Fruit fly (Drosophila melanogaster) whole organism, embryonic: ENCODE results near the gene CG31204.

Experiments used
- Atf3 ChIP-seq: fragments of 200-800 bp; sonication (Bioruptor generic); optimal IDR thresholded peaks from 3 replicates; lab custom pipeline; 2016; ENCODE audit warnings: missing biosample characterization, missing genetic modification characterization
- CG11247 ChIP-seq: fragments of 200-800 bp; sonication (Bioruptor generic); IDR thresholded peaks from 2 replicates; pipeline ENCODE4 v1.3.6; 2022; ENCODE audit warnings: missing biosample characterization, missing genetic modification characterization
- CG11456 ChIP-seq: fragments of 200-800 bp; sonication (Bioruptor generic); IDR thresholded peaks from 3 replicates; pipeline ENCODE4 v1.3.6; 2022; ENCODE audit warnings: missing biosample characterization, missing genetic modification characterization
- CG12071 ChIP-seq: fragments of 200-800 bp; sonication (Bioruptor generic); optimal IDR thresholded peaks from 3 replicates; lab custom pipeline; 2018; ENCODE audit warnings: missing biosample characterization, mild to moderate bottlenecking, missing genetic modification characterization
- CG12659 ChIP-seq: fragments of 200-800 bp; sonication (Bioruptor generic); optimal IDR thresholded peaks from 3 replicates; lab custom pipeline; 2017; ENCODE audit warnings: mild to moderate bottlenecking, missing biosample characterization, missing genetic modification reagents, missing genetic modification characterization
- CG12744 ChIP-seq: fragments of 200-800 bp; sonication (Bioruptor generic); optimal IDR thresholded peaks from 2 replicates; lab custom pipeline; 2016; ENCODE audit warnings: missing biosample characterization, missing genetic modification characterization
- CG15269 ChIP-seq: fragments of 200-800 bp; sonication (Bioruptor generic); optimal IDR thresholded peaks from 2 replicates; lab custom pipeline; 2018; ENCODE audit warnings: missing biosample characterization, mild to moderate bottlenecking, missing genetic modification characterization, moderate library complexity
- CG17361 ChIP-seq: fragments of 200-800 bp; sonication (Bioruptor generic); IDR thresholded peaks from 3 replicates; pipeline ENCODE4 v1.3.6; 2022; ENCODE audit warnings: missing biosample characterization, missing genetic modification characterization
- CG17385 ChIP-seq: fragments of 200-800 bp; sonication (Bioruptor generic); optimal IDR thresholded peaks from 3 replicates; lab custom pipeline; 2018; ENCODE audit warnings: missing biosample characterization, mild to moderate bottlenecking, missing genetic modification characterization
- CG2202 ChIP-seq: fragments of 200-800 bp; sonication (Bioruptor generic); optimal IDR thresholded peaks from 2 replicates; lab custom pipeline; 2018; ENCODE audit warnings: missing biosample characterization, mild to moderate bottlenecking, missing genetic modification characterization
- CG32767 ChIP-seq: fragments of 200-800 bp; sonication (Bioruptor generic); IDR thresholded peaks from 2 replicates; pipeline ENCODE4 v1.3.6; 2022; ENCODE audit warnings: missing biosample characterization, missing genetic modification characterization
- CG34224 ChIP-seq: fragments of 200-800 bp; sonication (Bioruptor generic); IDR thresholded peaks from 3 replicates; pipeline ENCODE4 v1.3.6; 2022; ENCODE audit warnings: missing biosample characterization, missing genetic modification characterization; ENCODE audit not compliant: partially characterized antibody
- CG5180 ChIP-seq: fragments of 200-800 bp; sonication (Bioruptor generic); optimal IDR thresholded peaks from 3 replicates; lab custom pipeline; 2017; ENCODE audit warnings: missing biosample characterization, missing genetic modification characterization, mild to moderate bottlenecking, moderate library complexity, missing genetic modification reagents
- CG6654 ChIP-seq: fragments of 200-800 bp; sonication (Bioruptor generic); optimal IDR thresholded peaks from 2 replicates; lab custom pipeline; 2017; ENCODE audit warnings: missing biosample characterization, mild to moderate bottlenecking, missing genetic modification characterization
- CG8290 ChIP-seq, 3 experiments: fragments of 200-800 bp; sonication (Bioruptor generic); optimal IDR thresholded peaks; 2 replicates each; lab custom pipeline; 2016 to 2019; ENCODE audit warnings: missing biosample characterization in 3 of 3, missing genetic modification characterization in 3 of 3, mild to moderate bottlenecking in 2 of 3, moderate library complexity in 1 of 3
- Chrac-16 ChIP-seq: fragments of 200-800 bp; sonication (Bioruptor generic); optimal IDR thresholded peaks from 3 replicates; lab custom pipeline; 2016; ENCODE audit warnings: missing biosample characterization, missing genetic modification characterization
- D19B ChIP-seq: fragments of 200-800 bp; sonication (Bioruptor generic); optimal IDR thresholded peaks from 2 replicates; lab custom pipeline; 2017; ENCODE audit warnings: missing biosample characterization, mild to moderate bottlenecking, missing genetic modification characterization
- Drgx ChIP-seq: fragments of 200-800 bp; sonication (Bioruptor generic); IDR thresholded peaks from 2 replicates; pipeline ENCODE4 v1.3.6; 2022; ENCODE audit warnings: missing biosample characterization, missing genetic modification characterization
- Eip74EF ChIP-seq, 2 experiments: fragments of 200-800 bp in 1 of 2; fragments of >200 bp in 1 of 2; sonication (Bioruptor generic) in 1 of 2; optimal IDR thresholded peaks; 2 replicates each; lab custom pipeline; 2017 to 2019; ENCODE audit warnings: missing biosample characterization in 2 of 2, missing genetic modification characterization in 2 of 2, mild to moderate bottlenecking in 1 of 2, moderate library complexity in 1 of 2
- Ets65A ChIP-seq: fragments of 200-800 bp; sonication (Bioruptor generic); peaks from one replicate; lab custom pipeline; 2016; ENCODE audit warnings: missing biosample characterization, missing genetic modification characterization
- HHEX ChIP-seq: fragments of 200-800 bp; sonication (Bioruptor generic); optimal IDR thresholded peaks from 3 replicates; lab custom pipeline; 2017; ENCODE audit warnings: missing biosample characterization, mild to moderate bottlenecking, missing genetic modification characterization, missing genetic modification reagents
- Jarid2 ChIP-seq: fragments of 200-800 bp; sonication (Bioruptor generic); optimal IDR thresholded peaks from 3 replicates; lab custom pipeline; 2017; ENCODE audit warnings: mild to moderate bottlenecking, missing biosample characterization, missing genetic modification reagents, missing genetic modification characterization
- NC2β ChIP-seq: fragments of 200-800 bp; sonication (Bioruptor generic); optimal IDR thresholded peaks from 2 replicates; lab custom pipeline; 2016; ENCODE audit warnings: missing biosample characterization, missing genetic modification characterization
- PHDP ChIP-seq: fragments of 200-800 bp; sonication (Bioruptor generic); optimal IDR thresholded peaks from 3 replicates; lab custom pipeline; 2018; ENCODE audit warnings: missing biosample characterization, mild to moderate bottlenecking, missing genetic modification characterization, moderate library complexity
- Spps ChIP-seq: fragments of 200-800 bp; sonication (Bioruptor generic); optimal IDR thresholded peaks from 2 replicates; lab custom pipeline; 2018; ENCODE audit warnings: missing biosample characterization, mild to moderate bottlenecking, missing genetic modification characterization
- YL-1 ChIP-seq: fragments of 200-800 bp; sonication (Bioruptor generic); optimal IDR thresholded peaks from 3 replicates; lab custom pipeline; 2017; ENCODE audit warnings: missing biosample characterization, mild to moderate bottlenecking, missing genetic modification characterization
- ab ChIP-seq: fragments of 200-800 bp; sonication (Bioruptor generic); optimal IDR thresholded peaks from 2 replicates; lab custom pipeline; 2016; ENCODE audit warnings: missing biosample characterization, missing genetic modification characterization
- ac ChIP-seq: fragments of 200-800 bp; sonication (Bioruptor generic); optimal IDR thresholded peaks from 3 replicates; lab custom pipeline; 2017; ENCODE audit warnings: missing biosample characterization, mild to moderate bottlenecking, missing genetic modification characterization
- ara ChIP-seq: fragments of 200-800 bp; sonication (Bioruptor generic); IDR thresholded peaks from 2 replicates; pipeline ENCODE4 v1.3.6; 2022; ENCODE audit warnings: missing biosample characterization, missing genetic modification characterization
- bab2 ChIP-seq: fragments of 200-800 bp; sonication (Bioruptor generic); optimal IDR thresholded peaks from 2 replicates; lab custom pipeline; 2016; ENCODE audit warnings: missing biosample characterization, missing genetic modification characterization
- bcd ChIP-seq: fragments of 200-800 bp; sonication (Bioruptor generic); optimal IDR thresholded peaks from 2 replicates; lab custom pipeline; 2017; ENCODE audit warnings: missing biosample characterization, mild to moderate bottlenecking, missing genetic modification characterization
- bsh ChIP-seq, 2 experiments: fragments of 200-800 bp; sonication (Bioruptor generic); optimal IDR thresholded peaks; 2 replicates each; lab custom pipeline; 2017 to 2018; ENCODE audit warnings: mild to moderate bottlenecking in 2 of 2, missing biosample characterization in 2 of 2, missing genetic modification characterization in 2 of 2, moderate library complexity in 1 of 2
- btn ChIP-seq: fragments of 200-800 bp; sonication (Bioruptor generic); optimal IDR thresholded peaks from 2 replicates; lab custom pipeline; 2016; ENCODE audit warnings: missing biosample characterization, missing genetic modification characterization
- cg ChIP-seq: fragments of 200-800 bp; sonication (Bioruptor generic); optimal IDR thresholded peaks from 3 replicates; lab custom pipeline; 2019; ENCODE audit warnings: missing biosample characterization, mild to moderate bottlenecking, missing genetic modification characterization, moderate library complexity
- chn ChIP-seq: fragments of 200-800 bp; sonication (Bioruptor generic); optimal IDR thresholded peaks from 2 replicates; lab custom pipeline; 2016; ENCODE audit warnings: missing biosample characterization, missing genetic modification characterization
- crp ChIP-seq, 2 experiments: fragments of 200-800 bp; sonication (Bioruptor generic); optimal IDR thresholded peaks; 2 replicates in 1 of 2; 3 replicates in 1 of 2; lab custom pipeline; 2017; ENCODE audit warnings: missing biosample characterization in 2 of 2, missing genetic modification characterization in 2 of 2, mild to moderate bottlenecking in 1 of 2, moderate library complexity in 1 of 2
- ems ChIP-seq: fragments of 200-800 bp; sonication (Bioruptor generic); optimal IDR thresholded peaks from 3 replicates; lab custom pipeline; 2016; ENCODE audit warnings: missing biosample characterization, missing genetic modification characterization
- eyg ChIP-seq: fragments of 200-800 bp; sonication (Bioruptor generic); optimal IDR thresholded peaks from 3 replicates; lab custom pipeline; 2016; ENCODE audit warnings: missing biosample characterization, missing genetic modification characterization
- gt ChIP-seq: fragments of 200-800 bp; sonication (Bioruptor generic); IDR thresholded peaks from 2 replicates; pipeline ENCODE4 v1.3.6; 2022; ENCODE audit warnings: missing biosample characterization, missing genetic modification characterization
- hb ChIP-seq: fragments of 200-800 bp; sonication (Bioruptor generic); IDR thresholded peaks from 3 replicates; pipeline ENCODE4 v1.3.6; 2022; ENCODE audit warnings: missing biosample characterization, missing genetic modification characterization; ENCODE audit not compliant: partially characterized antibody
- lov ChIP-seq, 2 experiments: fragments of 200-800 bp in 1 of 2; fragments of >200 bp in 1 of 2; sonication (Bioruptor generic) in 1 of 2; IDR thresholded peaks in 1 of 2; optimal IDR thresholded peaks in 1 of 2; 2 replicates in 1 of 2; 3 replicates in 1 of 2; pipeline versions ENCODE4 v1.3.6 to Lab custom; 2017 to 2022; ENCODE audit warnings: missing biosample characterization in 1 of 2, missing genetic modification characterization in 1 of 2
- nerfin-1 ChIP-seq: fragments of 200-800 bp; sonication (Bioruptor generic); optimal IDR thresholded peaks from 3 replicates; lab custom pipeline; 2019; ENCODE audit warnings: missing biosample characterization, mild to moderate bottlenecking, missing genetic modification characterization, moderate library complexity
- sd ChIP-seq: fragments of 200-800 bp; sonication (Bioruptor generic); optimal IDR thresholded peaks from 3 replicates; lab custom pipeline; 2018; ENCODE audit warnings: missing biosample characterization, mild to moderate bottlenecking, missing genetic modification characterization, moderate library complexity
- sob ChIP-seq: fragments of 200-800 bp; sonication (Bioruptor generic); IDR thresholded peaks from 2 replicates; pipeline ENCODE4 v1.3.6; 2022; ENCODE audit warnings: missing biosample characterization, missing genetic modification characterization
- ssp ChIP-seq: fragments of 200-800 bp; sonication (Bioruptor generic); IDR thresholded peaks from 2 replicates; pipeline ENCODE4 v1.3.6; 2022; ENCODE audit warnings: missing biosample characterization, missing genetic modification characterization
- vnd ChIP-seq: fragments of 200-800 bp; sonication (Bioruptor generic); IDR thresholded peaks from 3 replicates; pipeline ENCODE4 v1.3.6; 2022; ENCODE audit warnings: missing biosample characterization, missing genetic modification characterization; ENCODE audit not compliant: partially characterized antibody
- zen2 ChIP-seq: fragments of 200-800 bp; sonication (Bioruptor generic); IDR thresholded peaks from 3 replicates; pipeline ENCODE4 v1.3.6; 2022; ENCODE audit warnings: missing biosample characterization, missing genetic modification characterization; ENCODE audit not compliant: partially characterized antibody

CG31204 gene

DNA sequence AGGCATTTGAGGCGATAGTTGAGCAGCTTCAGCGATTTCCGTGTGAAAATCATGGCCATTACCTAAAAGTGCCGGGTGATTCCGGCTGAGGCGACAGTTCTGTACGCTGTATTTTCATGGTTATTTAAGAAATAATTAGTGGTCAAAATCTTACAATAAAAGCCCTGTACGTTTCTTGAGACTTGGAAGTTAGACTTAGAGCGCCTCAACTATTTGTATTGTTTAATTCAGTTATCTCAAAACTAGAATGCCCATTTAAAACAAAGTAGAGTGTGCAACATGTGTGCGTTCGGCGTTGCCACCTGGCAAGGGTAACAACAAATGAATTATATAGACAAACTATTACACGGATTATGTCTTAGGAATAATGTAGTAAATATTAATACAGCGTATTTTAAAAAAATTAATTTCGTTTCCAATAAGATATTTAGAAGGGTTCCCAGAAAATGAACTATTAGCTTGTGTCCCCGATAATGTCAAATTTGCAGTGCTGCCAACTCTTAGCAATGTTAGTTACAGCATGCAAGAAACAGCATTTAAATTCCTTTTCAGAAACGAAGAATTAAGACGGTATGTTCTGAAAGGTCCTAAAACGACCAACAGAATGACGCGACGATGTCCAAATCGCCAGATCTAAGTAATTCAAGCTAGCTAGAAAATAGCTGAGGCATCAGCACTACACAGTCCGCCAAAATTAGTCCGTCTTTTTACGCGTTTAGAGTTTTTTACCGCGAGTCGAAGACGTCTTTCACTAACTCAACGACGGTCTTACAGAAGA is 11.4 kb upstream of the CG31204 start, which contains the start of gene Gprk2 (continued):
- TF ChIP-seq lov (optimal IDR thresholded peaks at IDR 0.05; lab: Kevin White, UChicago) (no peak), lov (GFP tag; IDR thresholded peaks at IDR 0.05; lab: Robert Waterston, UW) (peak; percentile 100), crp (GFP tag; optimal IDR thresholded peaks at IDR 0.05; lab: Kevin White, UChicago) (peak; percentile 52 to 84), cg (GFP tag; lab: Kevin White, UChicago) (no peak), chn (peak; percentile 100), zen2 (no peak), bsh (GFP tag; optimal IDR thresholded peaks at IDR 0.05; lab: Kevin White, UChicago) (peak; percentile 100), CG11456 (GFP tag; lab: Robert Waterston, UW) (peak; percentile 100), bab2 (GFP tag; lab: Kevin White, UChicago) (peak; percentile 100), CG12659 (peak; percentile 100), hb (GFP tag; lab: Robert Waterston, UW) (no peak), CG12071 (peak; percentile 100), CG32767 (GFP tag; lab: Robert Waterston, UW) (peak; percentile 100), CG17361 (GFP tag; lab: Robert Waterston, UW) (peak; percentile 100), CG8290 (GFP tag; optimal IDR thresholded peaks at IDR 0.05; lab: Kevin White, UChicago) (peak; percentile 98), CG8290 (tag; optimal IDR thresholded peaks at IDR 0.05; lab: Kevin White, UChicago) (peak; percentile 87 to 100), CG12744 (GFP tag; lab: Kevin White, UChicago) (peak; percentile 100), Drgx (GFP tag; lab: Robert Waterston, UW) (peak; percentile 100), CG11247 (peak; percentile 100), sd (tag; lab: Kevin White, UChicago) (peak; percentile 98), CG34224 (GFP tag; lab: Robert Waterston, UW) (no peak; the same call in 2 of the 3 replicates), btn (GFP tag; lab: Kevin White, UChicago) (peak; percentile 100), Chrac-16 (GFP tag; lab: Kevin White, UChicago) (peak; percentile 100), CG15269 (tag; lab: Kevin White, UChicago) (peak; percentile 100), ssp (peak; percentile 97), Atf3 (GFP tag; lab: Kevin White, UChicago) (peak; percentile 100), sob (peak; percentile 100), ems (GFP tag; lab: Kevin White, UChicago) (peak; percentile 100), nerfin-1 (tag; lab: Kevin White, UChicago) (peak; percentile 99), CG2202 (tag; lab: Kevin White, UChicago) (peak; percentile 99), YL-1 (GFP tag; lab: Kevin White, UChicago) (peak; percentile 100), gt (GFP tag; lab: Robert Waterston, UW) (peak; percentile 99), Eip74EF (GFP tag; optimal IDR thresholded peaks at IDR 0.05; lab: Kevin White, UChicago) (peak in 1 of 2 experiments; percentile 100), eyg (GFP tag; lab: Kevin White, UChicago) (peak; percentile 100), PHDP (peak; percentile 100), ara (GFP tag; lab: Robert Waterston, UW) (peak; percentile 100), Jarid2 (GFP tag; lab: Kevin White, UChicago) (peak; percentile 98), bcd (peak; percentile 100), ac (GFP tag; lab: Kevin White, UChicago) (peak; percentile 98), NC2β (GFP tag; lab: Kevin White, UChicago) (peak; percentile 100), CG17385 (GFP tag; lab: Kevin White, UChicago) (peak; percentile 100), Ets65A (GFP tag; lab: Kevin White, UChicago) (peak; percentile 100), D19B (GFP tag; lab: Kevin White, UChicago) (peak; percentile 99), HHEX (GFP tag; lab: Kevin White, UChicago) (peak; percentile 100), Spps (tag; lab: Kevin White, UChicago) (peak; percentile 99), ab (GFP tag; lab: Kevin White, UChicago) (peak; percentile 99), vnd (GFP tag; lab: Robert Waterston, UW) (no peak), CG6654 (GFP tag; lab: Kevin White, UChicago) (peak; percentile 96), CG5180 (peak; percentile 94)
